Worm (Caenorhabditis elegans) whole organism, L4 larva: Measurements from ENCODE around the gene Y39A1A.3.

Experiments
- D1046.2 ChIP-seq: fragments of 200-800 bp; sonication (Bioruptor generic); IDR thresholded peaks from 2 replicates; pipeline ENCODE4 v1.3.6; 2022; ENCODE audit warnings: missing genetic modification characterization, missing compliant biosample characterization
- F10B5.3 ChIP-seq: sonication (generic microtip); optimal IDR thresholded peaks from 2 replicates; lab custom pipeline; 2016; ENCODE audit warnings: mild to moderate bottlenecking, missing genetic modification characterization, missing compliant biosample characterization
- F37D6.2 ChIP-seq: sonication (generic microtip); optimal IDR thresholded peaks from 2 replicates; lab custom pipeline; 2016; ENCODE audit warnings: mild to moderate bottlenecking, missing genetic modification characterization, missing compliant biosample characterization
- F44E2.7 ChIP-seq: fragments of 200-800 bp; sonication (Bioruptor generic); IDR thresholded peaks from 2 replicates; pipeline ENCODE4 v2.1.2; 2022; ENCODE audit warnings: missing genetic modification characterization, missing compliant biosample characterization
- Y105C5A.15 ChIP-seq: fragments of 200-800 bp; sonication (Bioruptor generic); IDR thresholded peaks from 2 replicates; pipeline ENCODE4 v1.3.6; 2022; ENCODE audit warnings: missing genetic modification characterization, missing compliant biosample characterization
- ZK337.2 ChIP-seq: fragments of 200-800 bp; sonication (Bioruptor generic); IDR thresholded peaks from 2 replicates; pipeline ENCODE4 v1.3.6; 2022; ENCODE audit warnings: missing genetic modification reagents, missing genetic modification characterization, missing compliant biosample characterization
- aha-1 ChIP-seq: fragments of 150-350 bp; peaks from one replicate; lab custom pipeline; 2014; ENCODE audit warnings: missing biosample characterization, missing genetic modification characterization
- aly-2 ChIP-seq: sonication (generic microtip); optimal IDR thresholded peaks from 2 replicates; lab custom pipeline; 2018; ENCODE audit warnings: missing biosample characterization, missing genetic modification characterization
- arid-1 ChIP-seq: fragments of 200-800 bp; sonication (Bioruptor generic); conservative IDR thresholded peaks from 2 replicates; pipeline ENCODE4 v1.3.6; 2022; ENCODE audit warnings: missing genetic modification reagents, missing genetic modification characterization, missing compliant biosample characterization
- ceh-28 ChIP-seq: fragments of 150-350 bp; optimal IDR thresholded peaks from 2 replicates; lab custom pipeline; 2014; ENCODE audit warnings: missing biosample characterization, missing genetic modification reagents, missing genetic modification characterization
- ceh-44 ChIP-seq: fragments of 200-800 bp; sonication (Bioruptor generic); IDR thresholded peaks from 2 replicates; pipeline ENCODE4 v1.3.6; 2022; ENCODE audit warnings: missing genetic modification reagents, missing genetic modification characterization, missing compliant biosample characterization
- ceh-62 ChIP-seq: sonication (generic microtip); optimal IDR thresholded peaks from 2 replicates; lab custom pipeline; 2017; ENCODE audit warnings: missing biosample characterization, missing genetic modification characterization
- cey-2 ChIP-seq: sonication (generic microtip); optimal IDR thresholded peaks from 3 replicates; lab custom pipeline; 2017; ENCODE audit warnings: missing genetic modification characterization, mild to moderate bottlenecking, missing compliant biosample characterization, antibody characterized with exemption, borderline replicate concordance; ENCODE audit not compliant: insufficient read depth
- ctbp-1 ChIP-seq: fragments of 200-800 bp; sonication (Bioruptor generic); IDR thresholded peaks from 2 replicates; pipeline ENCODE4 v1.3.6; 2022; ENCODE audit warnings: missing genetic modification reagents, missing genetic modification characterization, missing compliant biosample characterization
- daf-16 ChIP-seq, 3 experiments: sonication (generic microtip); optimal IDR thresholded peaks; 2 replicates each; lab custom pipeline; 2016 to 2017; ENCODE audit warnings: missing genetic modification characterization in 3 of 3, missing genetic modification reagents in 3 of 3, mild to moderate bottlenecking in 2 of 3, missing compliant biosample characterization in 2 of 3, missing biosample characterization in 1 of 3, moderate library complexity in 1 of 3
- dmd-6 ChIP-seq: fragments of 200-800 bp; sonication (Bioruptor generic); IDR thresholded peaks from 2 replicates; pipeline ENCODE4 v1.3.6; 2022; ENCODE audit warnings: missing genetic modification reagents, missing genetic modification characterization, missing compliant biosample characterization
- dmd-8 ChIP-seq: fragments of 200-800 bp; sonication (Bioruptor generic); IDR thresholded peaks from 2 replicates; pipeline ENCODE4 v1.3.6; 2022; ENCODE audit warnings: missing genetic modification characterization, missing compliant biosample characterization
- dmd-9 ChIP-seq: fragments of 200-800 bp; sonication (Bioruptor generic); IDR thresholded peaks from 2 replicates; pipeline ENCODE4 v1.3.6; 2022; ENCODE audit warnings: missing genetic modification reagents, missing genetic modification characterization, missing compliant biosample characterization
- duxl-1 ChIP-seq: sonication (generic microtip); optimal IDR thresholded peaks from 2 replicates; lab custom pipeline; 2016; ENCODE audit warnings: mild to moderate bottlenecking, missing genetic modification characterization, moderate library complexity, missing compliant biosample characterization; ENCODE audit not compliant: poor library complexity
- fkh-10 ChIP-seq: fragments of 150-350 bp; optimal IDR thresholded peaks from 2 replicates; lab custom pipeline; 2014; ENCODE audit warnings: missing biosample characterization, missing genetic modification reagents, missing genetic modification characterization
- hif-1 ChIP-seq, 2 experiments: sonication (generic microtip); optimal IDR thresholded peaks; 2 replicates each; lab custom pipeline; 2016 to 2017; ENCODE audit warnings: missing compliant biosample characterization in 2 of 2, missing genetic modification characterization in 2 of 2, missing genetic modification reagents in 2 of 2, missing genotype in 2 of 2, mild to moderate bottlenecking in 1 of 2
- hlh-11 ChIP-seq: fragments of 200-800 bp; sonication (Bioruptor generic); optimal IDR thresholded peaks from 2 replicates; lab custom pipeline; 2018; ENCODE audit warnings: mild to moderate bottlenecking, missing genetic modification characterization, missing compliant biosample characterization
- lim-7 ChIP-seq: fragments of 200-800 bp; sonication (Bioruptor generic); IDR thresholded peaks from 2 replicates; pipeline ENCODE4 v1.3.6; 2022; ENCODE audit warnings: missing genetic modification characterization, missing compliant biosample characterization
- lin-1 ChIP-seq: fragments of 200-800 bp; sonication (Bioruptor generic); IDR thresholded peaks from 2 replicates; pipeline ENCODE4 v1.3.6; 2022; ENCODE audit warnings: missing genetic modification reagents, missing genetic modification characterization, missing compliant biosample characterization
- lin-29 ChIP-seq: fragments of 200-800 bp; sonication (Bioruptor generic); IDR thresholded peaks from 2 replicates; pipeline ENCODE4 v1.3.6; 2022; ENCODE audit warnings: missing genetic modification reagents, missing genetic modification characterization, missing compliant biosample characterization
- lin-38 ChIP-seq: fragments of 200-800 bp; sonication (Bioruptor generic); IDR thresholded peaks from 2 replicates; pipeline ENCODE4 v1.3.6; 2022; ENCODE audit warnings: missing genetic modification reagents, missing genetic modification characterization, missing compliant biosample characterization
- madf-9 ChIP-seq: fragments of 200-800 bp; sonication (Bioruptor generic); conservative IDR thresholded peaks from 2 replicates; pipeline ENCODE4 v1.3.6; 2022; ENCODE audit warnings: missing genetic modification reagents, missing genetic modification characterization, missing compliant biosample characterization
- mdl-1 ChIP-seq, 2 experiments: fragments of 150-350 bp in 1 of 2; sonication (generic microtip) in 1 of 2; optimal IDR thresholded peaks; 2 replicates each; lab custom pipeline; 2014 to 2017; ENCODE audit warnings: missing biosample characterization in 2 of 2, missing genetic modification characterization in 2 of 2
- mep-1 ChIP-seq: fragments of 150-350 bp; sonication (generic microtip); optimal IDR thresholded peaks from 3 replicates; lab custom pipeline; 2014; ENCODE audit warnings: missing biosample characterization, missing genetic modification characterization
- mes-2 ChIP-seq: sonication (generic microtip); optimal IDR thresholded peaks from 2 replicates; lab custom pipeline; 2016; ENCODE audit warnings: missing genotype, mild to moderate bottlenecking, missing genetic modification characterization, missing compliant biosample characterization; ENCODE audit not compliant: poor library complexity, severe bottlenecking
- nhr-10 ChIP-seq: fragments of 150-350 bp; optimal IDR thresholded peaks from 2 replicates; lab custom pipeline; 2014; ENCODE audit warnings: missing biosample characterization, missing genetic modification characterization
- nhr-102 ChIP-seq: sonication (generic microtip); optimal IDR thresholded peaks from 2 replicates; lab custom pipeline; 2016; ENCODE audit warnings: mild to moderate bottlenecking, missing genetic modification characterization, moderate library complexity, missing compliant biosample characterization
- nhr-28 ChIP-seq: fragments of 150-350 bp; optimal IDR thresholded peaks from 2 replicates; lab custom pipeline; 2014; ENCODE audit warnings: missing biosample characterization, missing genetic modification characterization
- nhr-41 ChIP-seq: fragments of 200-800 bp; sonication (Bioruptor generic); IDR thresholded peaks from 2 replicates; pipeline ENCODE4 v1.3.6; 2022; ENCODE audit warnings: missing genetic modification reagents, missing genetic modification characterization, missing compliant biosample characterization
- nhr-42 ChIP-seq: fragments of 200-800 bp; sonication (Bioruptor generic); IDR thresholded peaks from 2 replicates; pipeline ENCODE4 v1.3.6; 2022; ENCODE audit warnings: missing genetic modification characterization, missing compliant biosample characterization
- nhr-48 ChIP-seq: sonication (generic microtip); optimal IDR thresholded peaks from 2 replicates; lab custom pipeline; 2016; ENCODE audit warnings: mild to moderate bottlenecking, missing genetic modification characterization, missing compliant biosample characterization
- nhr-6 ChIP-seq: fragments of 150-350 bp; optimal IDR thresholded peaks from 2 replicates; lab custom pipeline; 2014; ENCODE audit warnings: missing biosample characterization, missing genetic modification characterization
- pha-4 ChIP-seq, 2 experiments: fragments of 150-350 bp in 1 of 2; fragments of 200-800 bp in 1 of 2; sonication (Bioruptor generic) in 1 of 2; IDR thresholded peaks in 1 of 2; optimal IDR thresholded peaks in 1 of 2; 2 replicates each; pipeline versions ENCODE4 v1.3.6 to Lab custom; 2014 to 2022; ENCODE audit warnings: missing genetic modification characterization in 2 of 2, missing genetic modification reagents in 2 of 2, missing biosample characterization in 1 of 2, missing compliant biosample characterization in 1 of 2
- php-3 ChIP-seq: fragments of 200-800 bp; sonication (Bioruptor generic); IDR thresholded peaks from 2 replicates; pipeline ENCODE4 v1.3.6; 2022; ENCODE audit warnings: missing genetic modification reagents, missing genetic modification characterization, missing compliant biosample characterization
- pqm-1 ChIP-seq: sonication (generic microtip); optimal IDR thresholded peaks from 2 replicates; lab custom pipeline; 2017; ENCODE audit warnings: missing biosample characterization, missing genetic modification characterization
- rbr-2 ChIP-seq: sonication (generic microtip); optimal IDR thresholded peaks from 2 replicates; lab custom pipeline; 2016; ENCODE audit warnings: missing genotype, missing genetic modification characterization, missing compliant biosample characterization
- saeg-2 ChIP-seq: fragments of 200-800 bp; sonication (Bioruptor generic); IDR thresholded peaks from 2 replicates; pipeline ENCODE4 v1.3.6; 2022; ENCODE audit warnings: missing genetic modification reagents, missing genetic modification characterization, missing compliant biosample characterization
- spr-3 ChIP-seq: fragments of 200-800 bp; sonication (Bioruptor generic); optimal IDR thresholded peaks from 2 replicates; lab custom pipeline; 2018; ENCODE audit warnings: mild to moderate bottlenecking, missing genetic modification characterization, missing compliant biosample characterization
- tra-1 ChIP-seq: fragments of 200-800 bp; sonication (Bioruptor generic); IDR thresholded peaks from 2 replicates; pipeline ENCODE4 v1.3.6; 2022; ENCODE audit warnings: missing genetic modification reagents, missing genetic modification characterization, missing compliant biosample characterization
- unc-62 ChIP-seq, 3 experiments: fragments of 150-350 bp in 1 of 3; sonication (generic microtip); optimal IDR thresholded peaks in 2 of 3; peaks in 1 of 3; 1 replicate in 1 of 3; 2 replicates in 2 of 3; lab custom pipeline; 2014 to 2017; ENCODE audit warnings: missing biosample characterization in 3 of 3, missing genetic modification characterization in 3 of 3, missing genetic modification reagents in 3 of 3, missing genotype in 1 of 3
- vab-7 ChIP-seq: fragments of 200-800 bp; sonication (Bioruptor generic); IDR thresholded peaks from 2 replicates; pipeline ENCODE4 v1.3.6; 2022; ENCODE audit warnings: missing genetic modification reagents, missing genetic modification characterization, missing compliant biosample characterization
- zip-11 ChIP-seq: fragments of 200-800 bp; sonication (Bioruptor generic); IDR thresholded peaks from 2 replicates; pipeline ENCODE4 v1.3.6; 2022; ENCODE audit warnings: missing genetic modification characterization, missing compliant biosample characterization
- ztf-11 ChIP-seq: fragments of 150-350 bp; optimal IDR thresholded peaks from 2 replicates; lab custom pipeline; 2014; ENCODE audit warnings: missing biosample characterization, missing genetic modification characterization

Gene Y39A1A.3

ce11 chrIII:10634034-10634433 lies 37.7 kb upstream of the Y39A1A.3 start (continued):
- peak; percentile 64; the same call in 1 of the 2 replicates for TF ChIP-seq lin-1
- TF ChIP-seq madf-9 (GFP tag; lab: Robert Waterston, UW): peak; percentile 54; the same call in 1 of the 2 replicates
- peak; percentile 85 to 89 for TF ChIP-seq mdl-1 (tag; optimal IDR thresholded peaks at IDR 0.05; lab: Kevin White, UChicago)
- peak; percentile 84 for TF ChIP-seq nhr-48
- TF ChIP-seq nhr-6 (tag; lab: Kevin White, UChicago): peak; percentile 93
- no peak for TF ChIP-seq cey-2
- TF ChIP-seq lin-29: peak; percentile 43; the same call in 1 of the 2 replicates
- no peak for TF ChIP-seq lim-7 (GFP tag; lab: Robert Waterston, UW)
- peak; percentile 73 for TF ChIP-seq tra-1 (GFP tag; lab: Robert Waterston, UW)
- TF ChIP-seq nhr-41 (GFP tag; lab: Robert Waterston, UW): peak; percentile 92; the same call in 1 of the 2 replicates
- peak; percentile 24 for TF ChIP-seq ceh-28 (tag; lab: Kevin White, UChicago)
- peak; percentile 86 for TF ChIP-seq nhr-10 (tag; lab: Kevin White, UChicago)
- TF ChIP-seq F10B5.3 (tag; lab: Kevin White, UChicago): peak; percentile 7
- peak; percentile 21 to 81 for TF ChIP-seq hif-1 (tag; optimal IDR thresholded peaks at IDR 0.05; lab: Kevin White, UChicago)
- peak; percentile 72; the same call in 1 of the 2 replicates for TF ChIP-seq php-3
- TF ChIP-seq spr-3 (GFP tag; lab: Kevin White, UChicago): peak; percentile 76
- peak; percentile 79 for TF ChIP-seq mes-2 (tag; lab: Kevin White, UChicago)
- peak; percentile 81 for TF ChIP-seq F37D6.2 (tag; lab: Kevin White, UChicago)
- TF ChIP-seq rbr-2 (tag; lab: Kevin White, UChicago): peak; percentile 92
- peak; percentile 21 for TF ChIP-seq fkh-10 (GFP tag; lab: Kevin White, UChicago)
- TF ChIP-seq ZK337.2 (GFP tag; lab: Robert Waterston, UW): no peak
- peak; percentile 82 for TF ChIP-seq nhr-42 (GFP tag; lab: Robert Waterston, UW)
- TF ChIP-seq saeg-2 (GFP tag; lab: Robert Waterston, UW): peak; percentile 88
- no peak for TF ChIP-seq ceh-44
- no peak for TF ChIP-seq aly-2 (tag; lab: Kevin White, UChicago)
- peak; percentile 70 for TF ChIP-seq lin-38 (GFP tag; lab: Robert Waterston, UW)
- TF ChIP-seq pha-4 (GFP tag; IDR thresholded peaks at IDR 0.05; lab: Robert Waterston, UW): peak; percentile 93
- no peak for TF ChIP-seq pha-4 (tag; optimal IDR thresholded peaks at IDR 0.05; lab: Kevin White, UChicago)
- TF ChIP-seq Y105C5A.15 (GFP tag; lab: Robert Waterston, UW): 0 out of 2 replicates have a peak, but pooled peaks have one; percentile 50
- peak; percentile 65; the same call in 1 of the 2 replicates for TF ChIP-seq vab-7 (GFP tag; lab: Robert Waterston, UW)
- TF ChIP-seq zip-11 (GFP tag; lab: Robert Waterston, UW): 0 out of 2 replicates have a peak, but pooled peaks have one; percentile 51
- no peak for TF ChIP-seq ceh-62 (tag; lab: Kevin White, UChicago)
- TF ChIP-seq hlh-11: peak; percentile 97
- peak in 1 of 2 experiments; percentile 97 for TF ChIP-seq unc-62 (GFP tag; optimal IDR thresholded peaks at IDR 0.05 in 1 of 2; lab: Kevin White, UChicago)
- TF ChIP-seq unc-62 (tag; optimal IDR thresholded peaks at IDR 0.05; lab: Kevin White, UChicago): no peak
- TF ChIP-seq ctbp-1 (GFP tag; lab: Robert Waterston, UW): peak; percentile 93
- TF ChIP-seq aha-1 (tag; lab: Kevin White, UChicago): peak; percentile 99
- TF ChIP-seq daf-16 (GFP tag; optimal IDR thresholded peaks at IDR 0.05; lab: Kevin White, UChicago): peak in 1 of 2 experiments; percentile 42
- peak; percentile 62 for TF ChIP-seq daf-16 (tag; optimal IDR thresholded peaks at IDR 0.05; lab: Kevin White, UChicago)
- TF ChIP-seq F44E2.7 (GFP tag; lab: Robert Waterston, UW): 0 out of 2 replicates have a peak, but pooled peaks have one; percentile 27
- TF ChIP-seq duxl-1 (tag; lab: Kevin White, UChicago): peak; percentile 70
- no peak for TF ChIP-seq pqm-1 (tag; lab: Kevin White, UChicago)
- TF ChIP-seq D1046.2 (GFP tag; lab: Robert Waterston, UW): no peak
- TF ChIP-seq dmd-9 (GFP tag; lab: Robert Waterston, UW): peak; percentile 41; the same call in 1 of the 2 replicates
- 0 out of 2 replicates have a peak, but pooled peaks have one; percentile 50 for TF ChIP-seq dmd-8 (GFP tag; lab: Robert Waterston, UW)
- peak; percentile 84 for TF ChIP-seq nhr-102
- no peak for TF ChIP-seq ztf-11 (tag; lab: Kevin White, UChicago)
- peak; percentile 74 for TF ChIP-seq nhr-28
- TF ChIP-seq mep-1: peak; percentile 94
- peak; percentile 71 for TF ChIP-seq dmd-6 (GFP tag; lab: Robert Waterston, UW)
- peak; percentile 60; the same call in 1 of the 2 replicates for TF ChIP-seq arid-1 (GFP tag; lab: Robert Waterston, UW)
